Fruit fly (Drosophila melanogaster) whole organism, wandering third instar larva: ENCODE results near the gene Ir7g.

Source experiments
- Abd-B ChIP-seq: fragments of >200 bp; optimal IDR thresholded peaks from 2 replicates; lab custom pipeline; 2017; ENCODE audit warnings: missing biosample characterization, missing genetic modification characterization
- CG32264 ChIP-seq: fragments of 200-800 bp; sonication (Bioruptor generic); optimal IDR thresholded peaks from 2 replicates; lab custom pipeline; 2016; ENCODE audit warnings: missing biosample characterization, missing genetic modification characterization
- CG9705 ChIP-seq: fragments of 200-800 bp; sonication (Bioruptor generic); optimal IDR thresholded peaks from 2 replicates; lab custom pipeline; 2018; ENCODE audit warnings: missing biosample characterization, mild to moderate bottlenecking, missing genetic modification characterization
- GATAd ChIP-seq: sonication (Bioruptor generic); optimal IDR thresholded peaks from 2 replicates; lab custom pipeline; 2016; ENCODE audit warnings: missing biosample characterization, missing genetic modification characterization
- HLH106 ChIP-seq: fragments of 200-800 bp; optimal IDR thresholded peaks from 3 replicates; lab custom pipeline; 2019; ENCODE audit warnings: missing biosample characterization, mild to moderate bottlenecking, missing genetic modification characterization, moderate library complexity
- Hnf4 ChIP-seq: fragments of 200-800 bp; sonication (Bioruptor generic); optimal IDR thresholded peaks from 2 replicates; lab custom pipeline; 2016; ENCODE audit warnings: missing biosample characterization, mild to moderate bottlenecking, missing genetic modification characterization
- Hr78 ChIP-seq: fragments of >200 bp; optimal IDR thresholded peaks from 2 replicates; lab custom pipeline; 2017; ENCODE audit warnings: missing biosample characterization, missing genetic modification characterization
- Hr83 ChIP-seq: fragments of 200-300 bp; sonication (Bioruptor generic); optimal IDR thresholded peaks from 2 replicates; lab custom pipeline; 2016; ENCODE audit warnings: missing biosample characterization, mild to moderate bottlenecking, missing genetic modification characterization, moderate library complexity; ENCODE audit not compliant: poor library complexity, severe bottlenecking
- Jra ChIP-seq: sonication (Bioruptor generic); optimal IDR thresholded peaks from 2 replicates; lab custom pipeline; 2016; ENCODE audit warnings: missing biosample characterization, missing genetic modification characterization
- Mio ChIP-seq: sonication (Bioruptor generic); optimal IDR thresholded peaks from 2 replicates; lab custom pipeline; 2016; ENCODE audit warnings: missing biosample characterization, missing genetic modification characterization
- Myc ChIP-seq: fragments of >200 bp; optimal IDR thresholded peaks from 2 replicates; lab custom pipeline; 2017
- N ChIP-seq: fragments of >200 bp; optimal IDR thresholded peaks from 2 replicates; lab custom pipeline; 2018; ENCODE audit warnings: missing biosample characterization, missing external identifiers, missing genetic modification characterization
- OdsH ChIP-seq: fragments of 200-800 bp; sonication (Bioruptor generic); optimal IDR thresholded peaks from 2 replicates; lab custom pipeline; 2016; ENCODE audit warnings: missing biosample characterization, mild to moderate bottlenecking, missing genetic modification characterization
- Rel ChIP-seq, 2 experiments: fragments of 200-800 bp; sonication (Bioruptor generic) in 1 of 2; optimal IDR thresholded peaks; 2 replicates in 1 of 2; 3 replicates in 1 of 2; lab custom pipeline; 2016 to 2019; ENCODE audit warnings: mild to moderate bottlenecking in 2 of 2, missing biosample characterization in 2 of 2, missing genetic modification characterization in 2 of 2, moderate library complexity in 1 of 2
- Sp1 ChIP-seq: fragments of 200-800 bp; sonication (Bioruptor generic); optimal IDR thresholded peaks from 3 replicates; lab custom pipeline; 2019; ENCODE audit warnings: missing biosample characterization, mild to moderate bottlenecking, missing genetic modification characterization, moderate library complexity
- brk ChIP-seq: fragments of 200-800 bp; sonication (Bioruptor generic); optimal IDR thresholded peaks from 2 replicates; lab custom pipeline; 2016; ENCODE audit warnings: missing biosample characterization, mild to moderate bottlenecking, missing genetic modification characterization
- dmrt93B ChIP-seq: fragments of 200-800 bp; sonication (Bioruptor generic); optimal IDR thresholded peaks from 2 replicates; lab custom pipeline; 2018; ENCODE audit warnings: missing biosample characterization, mild to moderate bottlenecking, missing genetic modification characterization
- ey ChIP-seq: fragments of 200-800 bp; sonication (Bioruptor generic); optimal IDR thresholded peaks from 2 replicates; lab custom pipeline; 2016; ENCODE audit warnings: missing biosample characterization, missing genetic modification characterization
- foxo ChIP-seq, 2 experiments: fragments of 200-800 bp; sonication (Bioruptor generic); optimal IDR thresholded peaks; 2 replicates in 1 of 2; 3 replicates in 1 of 2; lab custom pipeline; 2016 to 2017; ENCODE audit warnings: missing biosample characterization in 2 of 2, missing genetic modification characterization in 2 of 2
- fru ChIP-seq: fragments of 200-800 bp; sonication (Bioruptor generic); optimal IDR thresholded peaks from 3 replicates; lab custom pipeline; 2016; ENCODE audit warnings: missing biosample characterization, mild to moderate bottlenecking, missing genetic modification characterization
- h ChIP-seq: fragments of 200-800 bp; sonication (Bioruptor generic); optimal IDR thresholded peaks from 3 replicates; lab custom pipeline; 2016; ENCODE audit warnings: missing biosample characterization, mild to moderate bottlenecking, missing genetic modification characterization
- lola ChIP-seq: fragments of >200 bp; optimal IDR thresholded peaks from 2 replicates; lab custom pipeline; 2017; ENCODE audit warnings: missing biosample characterization, missing genetic modification characterization
- pan ChIP-seq: fragments of >200 bp; optimal IDR thresholded peaks from 2 replicates; lab custom pipeline; 2017
- psq ChIP-seq: fragments of 200-800 bp; sonication (Bioruptor generic); optimal IDR thresholded peaks from 3 replicates; lab custom pipeline; 2017; ENCODE audit warnings: missing biosample characterization, mild to moderate bottlenecking, missing genetic modification characterization, moderate library complexity
- rgr ChIP-seq: fragments of 200-800 bp; sonication (Bioruptor generic); optimal IDR thresholded peaks from 3 replicates; lab custom pipeline; 2016; ENCODE audit warnings: missing biosample characterization, mild to moderate bottlenecking, missing genetic modification characterization
- sv ChIP-seq: fragments of 200-800 bp; sonication (Bioruptor generic); optimal IDR thresholded peaks from 3 replicates; lab custom pipeline; 2016; ENCODE audit warnings: missing biosample characterization, missing genetic modification characterization
- tai ChIP-seq: sonication (Bioruptor generic); optimal IDR thresholded peaks from 2 replicates; lab custom pipeline; 2016; ENCODE audit warnings: missing biosample characterization, missing genetic modification characterization
- usp ChIP-seq: fragments of >200 bp; optimal IDR thresholded peaks from 2 replicates; lab custom pipeline; 2017; ENCODE audit warnings: missing biosample characterization, missing genetic modification characterization
- woc ChIP-seq: sonication (Bioruptor generic); optimal IDR thresholded peaks from 2 replicates; lab custom pipeline; 2016; ENCODE audit warnings: missing biosample characterization, mild to moderate bottlenecking, missing genetic modification characterization

Gene Ir7g

dm6 chrX:7911983-7912630, 27.6 kb downstream of the Ir7g start, which contains the start of gene snz:
Gene snz, plus strand, starts transcription at chrX:7912089.
- TF ChIP-seq psq (GFP tag; lab: Kevin White, UChicago): no peak
- no peak for TF ChIP-seq Jra (GFP tag; lab: Kevin White, UChicago)
- no peak for TF ChIP-seq CG32264 (GFP tag; lab: Kevin White, UChicago)
- no peak for TF ChIP-seq CG9705

- peak; percentile 70 for TF ChIP-seq psq (GFP tag; lab: Kevin White, UChicago)
- TF ChIP-seq CG9705: peak; percentile 62
- peak; percentile 93 for TF ChIP-seq Jra (GFP tag; lab: Kevin White, UChicago)
- TF ChIP-seq GATAd (GFP tag; lab: Kevin White, UChicago): peak; percentile 79
- peak; percentile 92 for TF ChIP-seq Hnf4 (GFP tag; lab: Kevin White, UChicago)
- TF ChIP-seq rgr: peak; percentile 81
- no peak for TF ChIP-seq woc (GFP tag; lab: Kevin White, UChicago)
- no peak for TF ChIP-seq Abd-B
- peak; percentile 85 for TF ChIP-seq fru (GFP tag; lab: Kevin White, UChicago)
- TF ChIP-seq sv (GFP tag; lab: Kevin White, UChicago): peak; percentile 67
- TF ChIP-seq usp (GFP tag; lab: Kevin White, UChicago): no peak
- TF ChIP-seq lola (GFP tag; lab: Kevin White, UChicago): no peak
- peak; percentile 86 for TF ChIP-seq h (GFP tag; lab: Kevin White, UChicago)
- peak in 1 of 2 experiments; percentile 87 for TF ChIP-seq foxo (GFP tag; optimal IDR thresholded peaks at IDR 0.05; lab: Kevin White, UChicago)
- no peak for TF ChIP-seq Rel (GFP tag; optimal IDR thresholded peaks at IDR 0.05; lab: Kevin White, UChicago)
- TF ChIP-seq Rel (tag; optimal IDR thresholded peaks at IDR 0.05; lab: Kevin White, UChicago): peak; percentile 48
- peak; percentile 77 for TF ChIP-seq ey (GFP tag; lab: Kevin White, UChicago)
- TF ChIP-seq CG32264 (GFP tag; lab: Kevin White, UChicago): peak; percentile 28
- peak; percentile 76 for TF ChIP-seq HLH106 (tag; lab: Kevin White, UChicago)
- TF ChIP-seq OdsH: peak; percentile 70
- TF ChIP-seq Mio (GFP tag; lab: Kevin White, UChicago): peak; percentile 3
Measured at dm6 chrX:7920081-7920688, 35.7 kb downstream of the Ir7g start, which contains the start of the genes hdm and Ykt6. Gene hdm, minus strand, starts transcription at chrX:7920131. Gene Ykt6, plus strand, starts transcription at chrX:7920409.

- TF ChIP-seq Jra (GFP tag; lab: Kevin White, UChicago): no peak
- TF ChIP-seq Myc (lab: Kevin White, UChicago): no peak
- TF ChIP-seq brk (GFP tag; lab: Kevin White, UChicago): no peak
- TF ChIP-seq Hr83: no peak
- TF ChIP-seq N: peak; percentile 56
- TF ChIP-seq, all 38 proteins: peak for 1
Measured at dm6 chrX:7923063-7923462, 38.6 kb downstream of the Ir7g start.

- TF ChIP-seq Rel (GFP tag; optimal IDR thresholded peaks at IDR 0.05; lab: Kevin White, UChicago): no peak
- TF ChIP-seq Rel (tag; optimal IDR thresholded peaks at IDR 0.05; lab: Kevin White, UChicago): no peak
- no peak for TF ChIP-seq foxo (GFP tag; optimal IDR thresholded peaks at IDR 0.05; lab: Kevin White, UChicago)
- TF ChIP-seq tai: no peak
- no peak for TF ChIP-seq sv (GFP tag; lab: Kevin White, UChicago)
- TF ChIP-seq OdsH: no peak
- no peak for TF ChIP-seq pan (lab: Kevin White, UChicago)
- no peak for TF ChIP-seq fru (GFP tag; lab: Kevin White, UChicago)
- no peak for TF ChIP-seq CG32264 (GFP tag; lab: Kevin White, UChicago)
- no peak for TF ChIP-seq Hnf4 (GFP tag; lab: Kevin White, UChicago)
- TF ChIP-seq Hr78 (GFP tag; lab: Kevin White, UChicago): no peak
- TF ChIP-seq Sp1 (GFP tag; lab: Kevin White, UChicago): no peak
- TF ChIP-seq dmrt93B (GFP tag; lab: Kevin White, UChicago): no peak
- TF ChIP-seq ey (GFP tag; lab: Kevin White, UChicago): no peak
Measured at dm6 chrX:7924913-7925312, 40.5 kb downstream of the Ir7g start.
